Worm (Caenorhabditis elegans) whole organism, mixed stage, embryonic: Measurements from ENCODE around the gene hrg-5.

Source experiments
- bed-3 ChIP-seq: fragments of 200-800 bp; sonication (Bioruptor generic); optimal IDR thresholded peaks from 3 replicates; lab custom pipeline; 2018; ENCODE audit warnings: mild to moderate bottlenecking, missing genetic modification characterization, moderate library complexity, missing compliant biosample characterization
- blmp-1 ChIP-seq: fragments of 150-350 bp; optimal IDR thresholded peaks from 2 replicates; lab custom pipeline; 2014; ENCODE audit warnings: missing biosample characterization, missing genetic modification characterization
- ceh-39 ChIP-seq: fragments of 150-350 bp; optimal IDR thresholded peaks from 2 replicates; lab custom pipeline; 2014; ENCODE audit warnings: missing biosample characterization, missing genetic modification characterization
- ceh-43 ChIP-seq: fragments of 200-800 bp; sonication (Bioruptor generic); optimal IDR thresholded peaks from 2 replicates; lab custom pipeline; 2018; ENCODE audit warnings: mild to moderate bottlenecking, missing genetic modification characterization, moderate library complexity, missing compliant biosample characterization
- ceh-83 ChIP-seq: fragments of 200-800 bp; sonication (Bioruptor generic); optimal IDR thresholded peaks from 2 replicates; lab custom pipeline; 2018; ENCODE audit warnings: mild to moderate bottlenecking, missing genetic modification characterization, missing compliant biosample characterization
- ces-1 ChIP-seq: fragments of 150-350 bp; optimal IDR thresholded peaks from 2 replicates; lab custom pipeline; 2014; ENCODE audit warnings: missing biosample characterization, missing genetic modification reagents, missing genetic modification characterization
- cnd-1 ChIP-seq: fragments of 200-800 bp; sonication (Bioruptor generic); optimal IDR thresholded peaks from 2 replicates; lab custom pipeline; 2018; ENCODE audit warnings: mild to moderate bottlenecking, missing genetic modification characterization, missing compliant biosample characterization
- drap-1 ChIP-seq: fragments of 200-800 bp; sonication (Bioruptor generic); optimal IDR thresholded peaks from 3 replicates; lab custom pipeline; 2018; ENCODE audit warnings: mild to moderate bottlenecking, missing genetic modification characterization, missing compliant biosample characterization
- elt-1 ChIP-seq: sonication (generic microtip); optimal IDR thresholded peaks from 2 replicates; lab custom pipeline; 2017; ENCODE audit warnings: missing genetic modification characterization, mild to moderate bottlenecking, missing compliant biosample characterization, antibody characterized with exemption, moderate library complexity, borderline replicate concordance; ENCODE audit not compliant: insufficient read depth
- elt-3 ChIP-seq: fragments of 150-350 bp; optimal IDR thresholded peaks from 2 replicates; lab custom pipeline; 2014; ENCODE audit warnings: missing biosample characterization, missing genetic modification characterization
- hlh-1 ChIP-seq: fragments of 150-350 bp; optimal IDR thresholded peaks from 2 replicates; lab custom pipeline; 2014; ENCODE audit warnings: missing biosample characterization, missing genetic modification reagents, missing genetic modification characterization
- lsy-2 ChIP-seq: fragments of 150-350 bp; optimal IDR thresholded peaks from 2 replicates; lab custom pipeline; 2014; ENCODE audit warnings: missing biosample characterization, missing genetic modification characterization
- mab-5 ChIP-seq: fragments of 150-350 bp; optimal IDR thresholded peaks from 2 replicates; lab custom pipeline; 2014; ENCODE audit warnings: missing biosample characterization, missing genetic modification characterization
- mep-1 ChIP-seq: fragments of 150-350 bp; optimal IDR thresholded peaks from 2 replicates; lab custom pipeline; 2017; ENCODE audit warnings: missing biosample characterization, missing genetic modification reagents, missing genetic modification characterization, inconsistent platforms
- mls-2 ChIP-seq: sonication (generic microtip); optimal IDR thresholded peaks from 2 replicates; lab custom pipeline; 2016; ENCODE audit warnings: mild to moderate bottlenecking, missing genetic modification characterization, moderate library complexity, missing compliant biosample characterization
- nhr-12 ChIP-seq: fragments of 150-350 bp; optimal IDR thresholded peaks from 2 replicates; lab custom pipeline; 2014; ENCODE audit warnings: missing biosample characterization, missing genetic modification characterization
- nhr-2 ChIP-seq: fragments of 150-350 bp; optimal IDR thresholded peaks from 2 replicates; lab custom pipeline; 2014; ENCODE audit warnings: missing biosample characterization, missing genetic modification characterization
- pha-4 ChIP-seq: fragments of 150-350 bp; optimal IDR thresholded peaks from 2 replicates; lab custom pipeline; 2018; ENCODE audit warnings: missing biosample characterization, missing genetic modification reagents, missing genetic modification characterization
- sem-2 ChIP-seq: fragments of 200-800 bp; sonication (Bioruptor generic); optimal IDR thresholded peaks from 2 replicates; lab custom pipeline; 2018; ENCODE audit warnings: mild to moderate bottlenecking, missing genetic modification characterization, missing compliant biosample characterization
- snpc-4 ChIP-seq: fragments of 150-350 bp; optimal IDR thresholded peaks from 2 replicates; lab custom pipeline; 2014; ENCODE audit warnings: missing biosample characterization, missing genetic modification characterization
- sptf-1 ChIP-seq: sonication (generic microtip); optimal IDR thresholded peaks from 2 replicates; lab custom pipeline; 2017; ENCODE audit warnings: mild to moderate bottlenecking, missing genetic modification characterization, moderate library complexity, missing compliant biosample characterization
- tbx-8 ChIP-seq: fragments of 200-800 bp; sonication (Bioruptor generic); optimal IDR thresholded peaks from 2 replicates; lab custom pipeline; 2018; ENCODE audit warnings: mild to moderate bottlenecking, missing genetic modification characterization, moderate library complexity, missing compliant biosample characterization
- unc-120 ChIP-seq: sonication (generic microtip); optimal IDR thresholded peaks from 2 replicates; lab custom pipeline; 2017; ENCODE audit warnings: missing genetic modification characterization, missing compliant biosample characterization; ENCODE audit not compliant: poor library complexity, severe bottlenecking
- unc-39 ChIP-seq: fragments of 150-350 bp; optimal IDR thresholded peaks from 2 replicates; lab custom pipeline; 2014; ENCODE audit warnings: missing biosample characterization, missing genetic modification characterization
- unc-62 ChIP-seq: fragments of 150-350 bp; optimal IDR thresholded peaks from 2 replicates; lab custom pipeline; 2014; ENCODE audit warnings: missing biosample characterization, missing genetic modification reagents, missing genetic modification characterization
- zip-8 ChIP-seq: fragments of 150-350 bp; optimal IDR thresholded peaks from 2 replicates; lab custom pipeline; 2014; ENCODE audit warnings: missing biosample characterization, missing genetic modification characterization
- ztf-11 ChIP-seq: fragments of 150-350 bp; optimal IDR thresholded peaks from 2 replicates; lab custom pipeline; 2014; ENCODE audit warnings: missing biosample characterization, missing genetic modification characterization

Gene hrg-5

ce11 chrIV:11021512-11022268 is 7.5 kb downstream of the hrg-5 start, which contains the start of gene mogs-1:
Gene mogs-1 (minus strand): TSS chrIV:11021928.
- no peak for TF ChIP-seq ces-1 (GFP tag; lab: Kevin White, UChicago)
- TF ChIP-seq drap-1 (GFP tag; lab: Kevin White, UChicago): no peak
- TF ChIP-seq nhr-12 (tag; lab: Kevin White, UChicago): no peak
- TF ChIP-seq ceh-43: no peak
- no peak for TF ChIP-seq mab-5 (tag; lab: Kevin White, UChicago)
- TF ChIP-seq elt-1 (tag; lab: Kevin White, UChicago): peak; percentile 47
- TF ChIP-seq sptf-1 (tag; lab: Kevin White, UChicago): no peak
- TF ChIP-seq tbx-8 (GFP tag; lab: Kevin White, UChicago): no peak
- TF ChIP-seq cnd-1 (tag; lab: Kevin White, UChicago): no peak
- TF ChIP-seq, all 35 proteins: peak for 1

DNA sequence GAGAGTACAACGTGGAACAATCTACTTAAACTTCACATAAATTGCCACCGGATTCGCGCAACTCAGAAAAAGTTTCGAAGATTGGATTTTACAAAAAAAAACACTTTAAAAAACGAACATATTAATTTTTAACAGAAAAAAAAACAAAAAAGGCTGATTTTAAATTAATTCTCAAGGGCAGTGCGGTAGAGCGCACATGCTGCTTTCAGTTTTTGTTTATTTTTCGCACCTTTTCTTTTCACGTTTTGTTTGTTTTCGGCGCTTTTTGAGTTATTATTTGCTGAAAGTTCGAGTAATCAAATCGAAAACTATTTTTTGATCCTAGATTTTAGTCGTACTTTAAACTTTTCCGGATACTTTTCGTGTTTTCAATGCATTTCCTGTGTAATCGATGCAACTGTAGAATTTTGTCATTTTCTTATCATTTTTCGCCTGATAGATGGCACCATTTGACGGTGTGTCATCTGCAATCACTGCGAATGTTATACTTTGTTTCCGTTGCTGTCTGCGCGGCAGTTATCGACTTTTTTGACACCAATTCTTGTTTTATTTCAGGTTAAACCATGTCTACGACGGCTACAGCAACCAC is 9.2 kb downstream of the hrg-5 start, which contains the start of gene F13H10.8:
F13H10.8 (plus strand) TSS at position 556 of the 589 bp plus-strand sequence.
- TF ChIP-seq ces-1 (GFP tag; lab: Kevin White, UChicago) (peak; percentile 76), nhr-2 (tag; lab: Kevin White, UChicago) (no peak), pha-4 (tag; lab: Kevin White, UChicago) (no peak), unc-39 (tag; lab: Kevin White, UChicago) (no peak), drap-1 (GFP tag; lab: Kevin White, UChicago) (no peak), ztf-11 (no peak), lsy-2 (tag; lab: Kevin White, UChicago) (peak; percentile 7), cnd-1 (tag; lab: Kevin White, UChicago) (no peak), unc-120 (tag; lab: Kevin White, UChicago) (no peak), bed-3 (GFP tag; lab: Kevin White, UChicago) (no peak), tbx-8 (GFP tag; lab: Kevin White, UChicago) (no peak), ceh-83 (GFP tag; lab: Kevin White, UChicago) (no peak), elt-1 (tag; lab: Kevin White, UChicago) (no peak), mep-1 (tag; lab: Kevin White, UChicago) (peak; percentile 38), snpc-4 (tag; lab: Kevin White, UChicago) (no peak), elt-3 (tag; lab: Kevin White, UChicago) (no peak), mls-2 (tag; lab: Kevin White, UChicago) (no peak), blmp-1 (tag; lab: Kevin White, UChicago) (no peak), zip-8 (tag; lab: Kevin White, UChicago) (no peak), hlh-1 (tag; lab: Kevin White, UChicago) (no peak)

DNA sequence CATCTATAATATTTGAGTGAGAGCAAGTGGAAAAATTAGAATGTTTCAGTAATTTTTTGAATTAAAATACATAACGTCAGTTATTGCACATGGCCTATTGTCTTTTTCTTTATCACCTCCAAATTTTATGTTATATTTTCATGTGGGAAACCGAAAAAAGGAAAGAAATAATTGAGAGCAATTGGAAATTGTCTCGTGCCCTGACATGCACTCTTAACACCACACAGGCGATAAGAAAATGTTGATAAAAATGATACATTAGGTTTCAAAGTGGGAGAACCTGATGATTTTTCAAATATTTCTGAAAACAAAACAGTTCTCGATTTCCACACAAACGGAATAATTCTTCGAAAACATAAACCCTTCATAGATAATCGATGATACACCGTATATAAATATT is 13.3 kb downstream of the hrg-5 start, which contains the start of gene F13H10.3:
F13H10.3 (minus strand) TSS at position 73 of the 400 bp plus-strand sequence.
- TF ChIP-seq zip-8 (tag; lab: Kevin White, UChicago) (no peak), ces-1 (GFP tag; lab: Kevin White, UChicago) (no peak), unc-39 (tag; lab: Kevin White, UChicago) (no peak), lsy-2 (tag; lab: Kevin White, UChicago) (no peak), drap-1 (GFP tag; lab: Kevin White, UChicago) (no peak), mab-5 (tag; lab: Kevin White, UChicago) (no peak)

ce11 chrIV:11011920-11012319 is 17.3 kb downstream of the hrg-5 start, which contains the start of gene ndx-9:
Gene ndx-9 (minus strand): TSS chrIV:11012020.
- TF ChIP-seq ceh-39 (tag; lab: Kevin White, UChicago): no peak
- TF ChIP-seq unc-120 (tag; lab: Kevin White, UChicago): no peak
- TF ChIP-seq hlh-1 (tag; lab: Kevin White, UChicago): no peak
- no peak for TF ChIP-seq ztf-11
- no peak for TF ChIP-seq unc-39 (tag; lab: Kevin White, UChicago)
- no peak for TF ChIP-seq sem-2 (GFP tag; lab: Kevin White, UChicago)
- TF ChIP-seq nhr-12 (tag; lab: Kevin White, UChicago): no peak
- no peak for TF ChIP-seq unc-62
- no peak for TF ChIP-seq mep-1 (tag; lab: Kevin White, UChicago)
- no peak for TF ChIP-seq ceh-43
- TF ChIP-seq blmp-1 (tag; lab: Kevin White, UChicago): no peak
